Fruit fly (Drosophila melanogaster): ENCODE data around the gene CG14431.

The CG14431 gene

dm6 chrX:6997653-6998491 is 89.8 kb downstream of the CG14431 start (continued):
- no peak for TF ChIP-seq Myc (optimal IDR thresholded peaks at IDR 0.05)
- TF ChIP-seq Hnf4 (GFP tag; optimal IDR thresholded peaks at IDR 0.05) = peak; percentile 53
- peak; percentile 76 for TF ChIP-seq ey (GFP tag; optimal IDR thresholded peaks at IDR 0.05)
- TF ChIP-seq CrebA (GFP tag; optimal IDR thresholded peaks at IDR 0.05; ENCODE audit: borderline replicate concordance) = no peak
- TF ChIP-seq Abd-B (GFP tag; optimal IDR thresholded peaks at IDR 0.05) = no peak
- peak in 1 of 2 experiments; percentile 51 for TF ChIP-seq dl (GFP tag; optimal IDR thresholded peaks at IDR 0.05; ENCODE audit: insufficient read depth in 1 of 2, partially characterized antibody in 2 of 2)
- TF ChIP-seq sv (GFP tag; optimal IDR thresholded peaks at IDR 0.05) = no peak
- peak; percentile 73 for TF ChIP-seq woc (GFP tag; optimal IDR thresholded peaks at IDR 0.05)
- TF ChIP-seq pan (optimal IDR thresholded peaks at IDR 0.05) = no peak
- TF ChIP-seq Vsx2 (GFP tag; optimal IDR thresholded peaks at IDR 0.05; ENCODE audit: partially characterized antibody) = no peak
- TF ChIP-seq Rel (GFP tag; optimal IDR thresholded peaks at IDR 0.05) = no peak
- peak; percentile 4 for TF ChIP-seq Rel (tag; optimal IDR thresholded peaks at IDR 0.05)

- TF ChIP-seq Sp1 (GFP tag; optimal IDR thresholded peaks at IDR 0.05) (peak; percentile 22), Dif (GFP tag; optimal IDR thresholded peaks at IDR 0.05; ENCODE audit: partially characterized antibody) (peak; percentile 70), psq (GFP tag; optimal IDR thresholded peaks at IDR 0.05) (no peak), Dfd (GFP tag; optimal IDR thresholded peaks at IDR 0.05) (no peak), HLH106 (tag; optimal IDR thresholded peaks at IDR 0.05) (no peak), Hnf4 (GFP tag; optimal IDR thresholded peaks at IDR 0.05) (peak; percentile 78), sage (GFP tag; optimal IDR thresholded peaks at IDR 0.05) (no peak), Myc (optimal IDR thresholded peaks at IDR 0.05) (no peak), h (GFP tag; optimal IDR thresholded peaks at IDR 0.05) (peak; percentile 54), woc (GFP tag; optimal IDR thresholded peaks at IDR 0.05) (no peak), OdsH (GFP tag; optimal IDR thresholded peaks at IDR 0.05) (peak; percentile 8), N (GFP tag; optimal IDR thresholded peaks at IDR 0.05) (no peak), Vsx2 (GFP tag; optimal IDR thresholded peaks at IDR 0.05; ENCODE audit: partially characterized antibody) (peak; percentile 83), Jra (GFP tag; optimal IDR thresholded peaks at IDR 0.05) (peak; percentile 58), Rel (GFP tag; optimal IDR thresholded peaks at IDR 0.05) (peak; percentile 74), Rel (tag; optimal IDR thresholded peaks at IDR 0.05) (peak; percentile 70), sv (GFP tag; optimal IDR thresholded peaks at IDR 0.05) (no peak), br (GFP tag; optimal IDR thresholded peaks at IDR 0.05) (no peak), foxo (GFP tag; optimal IDR thresholded peaks at IDR 0.05) (no peak), GATAd (GFP tag; optimal IDR thresholded peaks at IDR 0.05) (no peak), CrebA (GFP tag; optimal IDR thresholded peaks at IDR 0.05; ENCODE audit: borderline replicate concordance) (peak; percentile 46), usp (GFP tag; optimal IDR thresholded peaks at IDR 0.05) (no peak), tai (GFP tag; optimal IDR thresholded peaks at IDR 0.05) (no peak), CG32264 (GFP tag; optimal IDR thresholded peaks at IDR 0.05) (no peak), ey (GFP tag; optimal IDR thresholded peaks at IDR 0.05) (no peak), brk (GFP tag; optimal IDR thresholded peaks at IDR 0.05) (no peak), dmrt93B (GFP tag; optimal IDR thresholded peaks at IDR 0.05) (no peak), CG9705 (GFP tag; optimal IDR thresholded peaks at IDR 0.05) (no peak), dl (GFP tag; optimal IDR thresholded peaks at IDR 0.05; ENCODE audit: insufficient read depth in 1 of 2, partially characterized antibody in 2 of 2) (peak; percentile 45 to 63), Hr83 (GFP tag; optimal IDR thresholded peaks at IDR 0.05; ENCODE audit: poor library complexity, severe bottlenecking) (peak; percentile 70), Hr78 (GFP tag; optimal IDR thresholded peaks at IDR 0.05) (no peak), Mio (GFP tag; optimal IDR thresholded peaks at IDR 0.05) (no peak), jim (GFP tag; optimal IDR thresholded peaks at IDR 0.05) (peak; percentile 62), dsf (GFP tag; optimal IDR thresholded peaks at IDR 0.05; ENCODE audit: borderline replicate concordance) (no peak), lola (GFP tag; optimal IDR thresholded peaks at IDR 0.05) (no peak), Abd-B (GFP tag; optimal IDR thresholded peaks at IDR 0.05) (no peak), rgr (GFP tag; optimal IDR thresholded peaks at IDR 0.05) (peak; percentile 31), pan (optimal IDR thresholded peaks at IDR 0.05) (no peak), fru (GFP tag; optimal IDR thresholded peaks at IDR 0.05) (peak; percentile 26)
Observed at dm6 chrX:6998492-6998852, 90.4 kb downstream of the CG14431 start, which contains the start of gene Inx2. Inx2 (plus strand) TSS chrX:6998672.
